Worm (Caenorhabditis elegans) whole organism, L2 larva: ENCODE measurements around the gene cpt-3.

ENCODE experiments used
- fos-1 ChIP-seq: fragments of 150-350 bp; optimal IDR thresholded peaks from 2 replicates; lab custom pipeline; 2014; ENCODE audit warnings: missing biosample characterization, missing genetic modification characterization
- nhr-6 ChIP-seq: fragments of 150-350 bp; optimal IDR thresholded peaks from 2 replicates; lab custom pipeline; 2014; ENCODE audit warnings: missing biosample characterization, missing genetic modification characterization
- skn-1 ChIP-seq: sonication (generic microtip); optimal IDR thresholded peaks from 2 replicates; lab custom pipeline; 2017; ENCODE audit warnings: missing biosample characterization, missing genetic modification characterization
- ztf-11 ChIP-seq: sonication (generic microtip); optimal IDR thresholded peaks from 2 replicates; lab custom pipeline; 2017; ENCODE audit warnings: missing biosample characterization, missing genetic modification characterization
- ztf-4 ChIP-seq: fragments of 150-350 bp; optimal IDR thresholded peaks from 2 replicates; lab custom pipeline; 2014; ENCODE audit warnings: missing biosample characterization, missing genetic modification characterization

- no peak for TF ChIP-seq ztf-11 (tag; lab: Kevin White, UChicago)
- TF ChIP-seq nhr-6 (tag; lab: Kevin White, UChicago) = no peak
- TF ChIP-seq ztf-4 (tag; lab: Kevin White, UChicago) = no peak
- no peak for TF ChIP-seq fos-1 (tag; lab: Kevin White, UChicago)
- TF ChIP-seq skn-1 (tag; lab: Kevin White, UChicago) = no peak
Observed at ce11 chrIII:2060857-2061256, 21.8 kb upstream of the cpt-3 start, which contains the start of gene ins-16.
